Fruit fly (Drosophila melanogaster): ENCODE measurements around the gene CG32631.

CG32631 gene

DNA sequence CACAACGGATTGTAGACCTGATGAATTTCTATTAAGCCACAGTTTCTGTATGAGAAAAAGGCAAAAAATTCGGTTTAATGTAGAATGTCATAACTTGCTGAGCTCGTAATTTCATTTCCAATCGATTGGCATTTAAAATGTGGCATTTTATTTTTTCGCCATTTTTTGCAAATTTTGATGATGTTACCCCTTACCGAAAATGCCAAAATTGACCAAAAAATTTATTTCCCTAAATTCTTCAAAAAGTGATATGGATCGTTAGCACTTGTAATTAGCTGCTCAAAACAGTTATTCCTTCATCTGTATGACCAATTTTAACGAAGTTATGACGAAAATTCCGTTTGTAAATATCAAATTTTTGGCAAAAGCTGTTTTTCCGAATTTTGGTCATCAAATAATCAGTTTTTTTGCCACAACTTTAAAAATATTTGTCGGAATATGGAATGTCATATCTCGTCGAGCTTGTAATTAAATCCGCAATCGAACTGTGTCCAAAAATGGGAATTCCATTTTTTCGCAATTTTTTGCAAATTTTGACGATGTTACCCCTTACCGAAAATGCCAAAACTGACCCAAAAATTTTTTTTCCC is 26.0 kb upstream of the CG32631 start, which contains the start of gene CG44428:
Gene CG44428, minus strand, starts transcription at position 51 of the 590 bp plus-strand sequence.
- no peak for TF ChIP-seq dl (GFP tag; optimal IDR thresholded peaks at IDR 0.05; ENCODE audit: insufficient read depth in 1 of 2, partially characterized antibody in 2 of 2)
- TF ChIP-seq Dfd (GFP tag; optimal IDR thresholded peaks at IDR 0.05) = peak; percentile 94

DNA sequence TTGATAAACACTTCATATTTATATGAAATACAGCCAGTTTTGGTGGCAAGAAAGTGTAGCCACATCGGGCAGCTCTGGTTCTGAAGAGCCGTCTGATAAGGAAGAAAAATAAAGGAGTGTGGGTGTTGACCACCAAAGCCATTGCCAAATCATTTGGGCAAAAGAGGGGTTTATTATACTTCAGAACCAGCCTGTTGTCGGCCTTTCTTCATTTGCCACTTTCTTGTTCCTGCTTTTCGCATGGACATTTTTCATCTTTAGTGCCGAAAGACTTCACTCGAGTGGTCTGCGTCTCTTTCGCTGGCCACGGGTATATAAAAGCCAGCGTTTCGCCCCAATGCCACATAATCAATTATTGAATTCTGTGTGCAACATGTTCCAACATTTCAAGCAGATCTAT is 22.2 kb upstream of the CG32631 start, which contains the start of gene CG15756:
Gene CG15756, plus strand, starts transcription at position 301 of the 400 bp plus-strand sequence.
- no peak for TF ChIP-seq N (GFP tag; optimal IDR thresholded peaks at IDR 0.05)
- TF ChIP-seq psq (GFP tag; optimal IDR thresholded peaks at IDR 0.05) = no peak
- no peak for TF ChIP-seq GATAd (GFP tag; optimal IDR thresholded peaks at IDR 0.05)
- no peak for TF ChIP-seq Myc (optimal IDR thresholded peaks at IDR 0.05)
- no peak for TF ChIP-seq Dfd (GFP tag; optimal IDR thresholded peaks at IDR 0.05)
- TF ChIP-seq ey (GFP tag; optimal IDR thresholded peaks at IDR 0.05) = no peak
- TF ChIP-seq Sp1 (GFP tag; optimal IDR thresholded peaks at IDR 0.05) = no peak
- TF ChIP-seq HLH106 (tag; optimal IDR thresholded peaks at IDR 0.05) = no peak
- no peak for TF ChIP-seq dmrt93B (GFP tag; optimal IDR thresholded peaks at IDR 0.05)
- TF ChIP-seq pan (optimal IDR thresholded peaks at IDR 0.05) = no peak
- TF ChIP-seq Vsx2 (GFP tag; optimal IDR thresholded peaks at IDR 0.05; ENCODE audit: partially characterized antibody) = no peak
- no peak for TF ChIP-seq sage (GFP tag; optimal IDR thresholded peaks at IDR 0.05)

DNA sequence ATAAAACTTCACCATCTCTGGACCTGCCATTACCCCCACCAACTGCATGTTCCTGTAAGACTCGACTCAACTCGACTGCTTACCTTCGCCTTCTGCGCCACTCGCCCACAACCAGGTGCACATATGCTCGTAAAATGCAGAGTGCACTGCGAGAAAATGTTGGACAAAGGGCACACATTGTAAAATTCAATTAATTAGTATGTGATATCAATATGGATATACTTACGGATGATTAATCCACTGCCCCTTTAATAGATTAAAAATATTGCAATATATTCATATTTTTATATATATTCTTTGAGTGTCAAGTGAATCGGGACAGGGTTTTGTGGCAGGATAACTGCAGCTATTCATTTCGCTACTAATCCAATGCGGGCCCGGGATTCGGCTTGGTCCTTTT is 19.5 kb upstream of the CG32631 start:
- no peak for TF ChIP-seq woc (GFP tag; optimal IDR thresholded peaks at IDR 0.05)
- TF ChIP-seq psq (GFP tag; optimal IDR thresholded peaks at IDR 0.05) = peak; percentile 17
- TF ChIP-seq Hr78 (GFP tag; optimal IDR thresholded peaks at IDR 0.05) = no peak
- TF ChIP-seq sv (GFP tag; optimal IDR thresholded peaks at IDR 0.05) = no peak
- no peak for TF ChIP-seq Rel (GFP tag; optimal IDR thresholded peaks at IDR 0.05)
- TF ChIP-seq Rel (tag; optimal IDR thresholded peaks at IDR 0.05) = no peak
- no peak for TF ChIP-seq Abd-B (GFP tag; optimal IDR thresholded peaks at IDR 0.05)
- peak in 1 of 2 experiments; percentile 28 for TF ChIP-seq foxo (GFP tag; optimal IDR thresholded peaks at IDR 0.05)
- TF ChIP-seq Vsx2 (GFP tag; optimal IDR thresholded peaks at IDR 0.05; ENCODE audit: partially characterized antibody) = no peak
- TF ChIP-seq tai (GFP tag; optimal IDR thresholded peaks at IDR 0.05) = no peak
- peak; percentile 6 for TF ChIP-seq HLH106 (tag; optimal IDR thresholded peaks at IDR 0.05)
- TF ChIP-seq Dif (GFP tag; optimal IDR thresholded peaks at IDR 0.05; ENCODE audit: partially characterized antibody) = no peak
- no peak for TF ChIP-seq brk (GFP tag; optimal IDR thresholded peaks at IDR 0.05)
- TF ChIP-seq h (GFP tag; optimal IDR thresholded peaks at IDR 0.05) = peak; percentile 31
- no peak for TF ChIP-seq usp (GFP tag; optimal IDR thresholded peaks at IDR 0.05)
- TF ChIP-seq Jra (GFP tag; optimal IDR thresholded peaks at IDR 0.05) = no peak
- peak; percentile 6 for TF ChIP-seq OdsH (GFP tag; optimal IDR thresholded peaks at IDR 0.05)
- no peak for TF ChIP-seq Hr83 (GFP tag; optimal IDR thresholded peaks at IDR 0.05; ENCODE audit: poor library complexity, severe bottlenecking)
- no peak for TF ChIP-seq CG32264 (GFP tag; optimal IDR thresholded peaks at IDR 0.05)
- TF ChIP-seq br (GFP tag; optimal IDR thresholded peaks at IDR 0.05) = no peak
- no peak for TF ChIP-seq Hnf4 (GFP tag; optimal IDR thresholded peaks at IDR 0.05)
- TF ChIP-seq fru (GFP tag; optimal IDR thresholded peaks at IDR 0.05) = no peak
- TF ChIP-seq Dfd (GFP tag; optimal IDR thresholded peaks at IDR 0.05) = no peak
- TF ChIP-seq CrebA (GFP tag; optimal IDR thresholded peaks at IDR 0.05; ENCODE audit: borderline replicate concordance) = no peak
- no peak for TF ChIP-seq dl (GFP tag; optimal IDR thresholded peaks at IDR 0.05; ENCODE audit: insufficient read depth in 1 of 2, partially characterized antibody in 2 of 2)
- no peak for TF ChIP-seq Sp1 (GFP tag; optimal IDR thresholded peaks at IDR 0.05)
- TF ChIP-seq dmrt93B (GFP tag; optimal IDR thresholded peaks at IDR 0.05) = no peak
- TF ChIP-seq N (GFP tag; optimal IDR thresholded peaks at IDR 0.05) = no peak
- TF ChIP-seq rgr (GFP tag; optimal IDR thresholded peaks at IDR 0.05) = peak; percentile 2
- no peak for TF ChIP-seq lola (GFP tag; optimal IDR thresholded peaks at IDR 0.05)

DNA sequence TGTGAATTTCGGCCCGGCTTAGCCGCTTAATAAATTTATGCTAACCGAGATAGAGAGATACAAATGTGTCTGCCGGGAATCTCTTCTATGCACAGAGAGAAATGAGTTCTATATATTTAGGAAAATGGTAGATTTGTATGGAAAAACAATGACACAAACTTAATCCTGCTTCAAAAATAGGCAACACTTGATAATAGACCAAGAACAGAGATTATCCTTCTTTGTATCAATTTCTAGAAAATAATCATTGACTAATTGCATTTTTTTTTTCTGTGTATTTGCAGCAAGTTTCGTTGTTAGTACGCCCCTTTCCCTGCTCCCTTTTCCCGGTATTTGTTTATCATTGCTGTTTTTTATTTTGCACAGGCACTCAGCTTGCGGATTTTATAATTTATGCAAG is 16.8 kb upstream of the CG32631 start:
- TF ChIP-seq pan (optimal IDR thresholded peaks at IDR 0.05) = no peak
- no peak for TF ChIP-seq tai (GFP tag; optimal IDR thresholded peaks at IDR 0.05)
- TF ChIP-seq dsf (GFP tag; optimal IDR thresholded peaks at IDR 0.05; ENCODE audit: borderline replicate concordance) = no peak
- TF ChIP-seq brk (GFP tag; optimal IDR thresholded peaks at IDR 0.05) = no peak
- TF ChIP-seq Vsx2 (GFP tag; optimal IDR thresholded peaks at IDR 0.05; ENCODE audit: partially characterized antibody) = no peak
- TF ChIP-seq usp (GFP tag; optimal IDR thresholded peaks at IDR 0.05) = no peak
- peak in 1 of 2 experiments; percentile 69 for TF ChIP-seq foxo (GFP tag; optimal IDR thresholded peaks at IDR 0.05)
- TF ChIP-seq CG32264 (GFP tag; optimal IDR thresholded peaks at IDR 0.05) = no peak
- peak; percentile 7 for TF ChIP-seq woc (GFP tag; optimal IDR thresholded peaks at IDR 0.05)
- no peak for TF ChIP-seq Abd-B (GFP tag; optimal IDR thresholded peaks at IDR 0.05)
- no peak for TF ChIP-seq sage (GFP tag; optimal IDR thresholded peaks at IDR 0.05)
- TF ChIP-seq Myc (optimal IDR thresholded peaks at IDR 0.05) = no peak
- TF ChIP-seq rgr (GFP tag; optimal IDR thresholded peaks at IDR 0.05) = peak; percentile 60
- no peak for TF ChIP-seq jim (GFP tag; optimal IDR thresholded peaks at IDR 0.05)
- peak; percentile 67 for TF ChIP-seq fru (GFP tag; optimal IDR thresholded peaks at IDR 0.05)
- peak; percentile 13 for TF ChIP-seq psq (GFP tag; optimal IDR thresholded peaks at IDR 0.05)
- TF ChIP-seq lola (GFP tag; optimal IDR thresholded peaks at IDR 0.05) = no peak
- TF ChIP-seq dl (GFP tag; optimal IDR thresholded peaks at IDR 0.05; ENCODE audit: insufficient read depth in 1 of 2, partially characterized antibody in 2 of 2) = no peak
- no peak for TF ChIP-seq Hr83 (GFP tag; optimal IDR thresholded peaks at IDR 0.05; ENCODE audit: poor library complexity, severe bottlenecking)
- TF ChIP-seq dmrt93B (GFP tag; optimal IDR thresholded peaks at IDR 0.05) = peak; percentile 38
- no peak for TF ChIP-seq GATAd (GFP tag; optimal IDR thresholded peaks at IDR 0.05)
- TF ChIP-seq Hnf4 (GFP tag; optimal IDR thresholded peaks at IDR 0.05) = peak; percentile 65
- peak; percentile 60 for TF ChIP-seq HLH106 (tag; optimal IDR thresholded peaks at IDR 0.05)
- no peak for TF ChIP-seq Mio (GFP tag; optimal IDR thresholded peaks at IDR 0.05)
- no peak for TF ChIP-seq Hr78 (GFP tag; optimal IDR thresholded peaks at IDR 0.05)
- no peak for TF ChIP-seq CrebA (GFP tag; optimal IDR thresholded peaks at IDR 0.05; ENCODE audit: borderline replicate concordance)
- TF ChIP-seq CG9705 (GFP tag; optimal IDR thresholded peaks at IDR 0.05) = no peak
- TF ChIP-seq ey (GFP tag; optimal IDR thresholded peaks at IDR 0.05) = peak; percentile 64
- TF ChIP-seq sv (GFP tag; optimal IDR thresholded peaks at IDR 0.05) = no peak
- TF ChIP-seq br (GFP tag; optimal IDR thresholded peaks at IDR 0.05) = peak; percentile 17
- no peak for TF ChIP-seq N (GFP tag; optimal IDR thresholded peaks at IDR 0.05)
